Worm (Caenorhabditis elegans) whole organism, L1 larva: Measurements from ENCODE around the gene H04M03.12.

Source experiments
- C16A3.4 ChIP-seq: fragments of 150-350 bp; optimal IDR thresholded peaks from 2 replicates; lab custom pipeline; 2014; ENCODE audit warnings: missing biosample characterization, missing genetic modification characterization
- F16B12.6 ChIP-seq: fragments of 150-350 bp; optimal IDR thresholded peaks from 2 replicates; lab custom pipeline; 2014; ENCODE audit warnings: missing biosample characterization, missing genetic modification characterization
- aha-1 ChIP-seq: fragments of 150-350 bp; optimal IDR thresholded peaks from 2 replicates; lab custom pipeline; 2014; ENCODE audit warnings: missing biosample characterization, missing genetic modification characterization
- alr-1 ChIP-seq: fragments of 200-800 bp; sonication (Bioruptor generic); optimal IDR thresholded peaks from 2 replicates; lab custom pipeline; 2018; ENCODE audit warnings: borderline replicate concordance, mild to moderate bottlenecking, missing genetic modification characterization, missing compliant biosample characterization
- blmp-1 ChIP-seq: fragments of 150-350 bp; optimal IDR thresholded peaks from 2 replicates; lab custom pipeline; 2014; ENCODE audit warnings: missing biosample characterization, missing genetic modification characterization
- ceh-8 ChIP-seq: fragments of 200-800 bp; sonication (Bioruptor generic); optimal IDR thresholded peaks from 2 replicates; lab custom pipeline; 2018; ENCODE audit warnings: mild to moderate bottlenecking, missing genetic modification characterization, moderate library complexity, missing compliant biosample characterization
- ceh-90 ChIP-seq: sonication (generic microtip); optimal IDR thresholded peaks from 2 replicates; lab custom pipeline; 2016; ENCODE audit warnings: missing genetic modification characterization, missing compliant biosample characterization
- ces-1 ChIP-seq: fragments of 150-350 bp; optimal IDR thresholded peaks from 2 replicates; lab custom pipeline; 2014; ENCODE audit warnings: missing biosample characterization, missing genetic modification reagents, missing genetic modification characterization
- dsc-1 ChIP-seq: sonication (generic microtip); optimal IDR thresholded peaks from 2 replicates; lab custom pipeline; 2016; ENCODE audit warnings: mild to moderate bottlenecking, missing genetic modification characterization, missing compliant biosample characterization
- efl-1 ChIP-seq, 4 experiments: fragments of 150-350 bp; optimal IDR thresholded peaks in 3 of 4; peaks in 1 of 4; 1 replicate in 1 of 4; 2 replicates in 3 of 4; lab custom pipeline; 2014; ENCODE audit warnings: missing biosample characterization in 2 of 4, missing genetic modification characterization in 2 of 4, missing genetic modification reagents in 2 of 4
- egl-13 ChIP-seq: sonication (generic microtip); optimal IDR thresholded peaks from 2 replicates; lab custom pipeline; 2016; ENCODE audit warnings: missing genotype, missing genetic modification reagents, missing genetic modification characterization, missing compliant biosample characterization
- fkh-10 ChIP-seq: sonication (generic microtip); optimal IDR thresholded peaks from 2 replicates; lab custom pipeline; 2017; ENCODE audit warnings: missing biosample characterization, missing genetic modification reagents, missing genetic modification characterization
- fkh-4 ChIP-seq: sonication (generic microtip); optimal IDR thresholded peaks from 2 replicates; lab custom pipeline; 2016; ENCODE audit warnings: missing compliant biosample characterization, missing genetic modification characterization, borderline replicate concordance
- hpl-2 ChIP-seq: fragments of 150-350 bp; optimal IDR thresholded peaks from 2 replicates; lab custom pipeline; 2014; ENCODE audit warnings: missing biosample characterization, missing genetic modification reagents, missing genetic modification characterization
- irx-1 ChIP-seq: sonication (generic microtip); optimal IDR thresholded peaks from 2 replicates; lab custom pipeline; 2016; ENCODE audit warnings: missing genetic modification characterization, missing compliant biosample characterization
- jun-1 ChIP-seq: fragments of 150-350 bp; optimal IDR thresholded peaks from 2 replicates; lab custom pipeline; 2014; ENCODE audit warnings: missing biosample characterization, missing genetic modification reagents, missing genetic modification characterization
- lin-14 ChIP-seq: fragments of 200-800 bp; sonication (Bioruptor generic); optimal IDR thresholded peaks from 2 replicates; lab custom pipeline; 2018; ENCODE audit warnings: mild to moderate bottlenecking, missing genetic modification characterization, moderate library complexity, missing compliant biosample characterization
- mef-2 ChIP-seq: fragments of 150-350 bp; optimal IDR thresholded peaks from 2 replicates; lab custom pipeline; 2014; ENCODE audit warnings: missing biosample characterization, missing genetic modification characterization
- mep-1 ChIP-seq: fragments of 150-350 bp; optimal IDR thresholded peaks from 2 replicates; lab custom pipeline; 2014; ENCODE audit warnings: missing biosample characterization, missing genetic modification characterization
- nhr-11 ChIP-seq: fragments of 150-350 bp; optimal IDR thresholded peaks from 2 replicates; lab custom pipeline; 2014; ENCODE audit warnings: missing biosample characterization, missing genetic modification characterization
- nhr-19 ChIP-seq: fragments of 200-800 bp; sonication (Bioruptor generic); conservative IDR thresholded peaks from 2 replicates; pipeline ENCODE4 v1.3.6; 2022; ENCODE audit warnings: missing genetic modification characterization, missing compliant biosample characterization
- nhr-20 ChIP-seq: sonication (generic microtip); optimal IDR thresholded peaks from 2 replicates; lab custom pipeline; 2016; ENCODE audit warnings: mild to moderate bottlenecking, missing genetic modification characterization, missing compliant biosample characterization
- nhr-47 ChIP-seq: sonication (generic microtip); optimal IDR thresholded peaks from 2 replicates; lab custom pipeline; 2016; ENCODE audit warnings: mild to moderate bottlenecking, missing genetic modification characterization, moderate library complexity, missing compliant biosample characterization
- nhr-76 ChIP-seq: sonication (generic microtip); optimal IDR thresholded peaks from 2 replicates; lab custom pipeline; 2017; ENCODE audit warnings: missing biosample characterization, missing genetic modification characterization
- nhr-77 ChIP-seq: fragments of 150-350 bp; optimal IDR thresholded peaks from 2 replicates; lab custom pipeline; 2014; ENCODE audit warnings: missing biosample characterization, missing genetic modification characterization
- nhr-85 ChIP-seq: sonication (generic microtip); peaks from one replicate; lab custom pipeline; 2016; ENCODE audit warnings: missing genetic modification characterization, inconsistent platforms, missing compliant biosample characterization
- pqm-1 ChIP-seq: sonication (generic microtip); optimal IDR thresholded peaks from 3 replicates; lab custom pipeline; 2017; ENCODE audit warnings: missing biosample characterization, missing genetic modification characterization
- skn-1 ChIP-seq: fragments of 150-350 bp; optimal IDR thresholded peaks from 2 replicates; lab custom pipeline; 2014; ENCODE audit warnings: missing biosample characterization, missing genetic modification characterization
- swsn-7 ChIP-seq: sonication (generic microtip); optimal IDR thresholded peaks from 2 replicates; lab custom pipeline; 2016; ENCODE audit warnings: missing genetic modification characterization, missing compliant biosample characterization
- tlp-1 ChIP-seq: fragments of 150-350 bp; optimal IDR thresholded peaks from 2 replicates; lab custom pipeline; 2014; ENCODE audit warnings: missing biosample characterization, missing genetic modification characterization
- zip-4 ChIP-seq: fragments of 200-800 bp; sonication (Bioruptor generic); optimal IDR thresholded peaks from 2 replicates; lab custom pipeline; 2018; ENCODE audit warnings: mild to moderate bottlenecking, missing genetic modification characterization, moderate library complexity, missing compliant biosample characterization
- ztf-11 ChIP-seq, 2 experiments: sonication (generic microtip); optimal IDR thresholded peaks; 2 replicates each; lab custom pipeline; 2016 to 2017; ENCODE audit warnings: missing genetic modification characterization in 2 of 2, missing biosample characterization in 1 of 2, missing compliant biosample characterization in 1 of 2
- ztf-4 ChIP-seq: fragments of 150-350 bp; optimal IDR thresholded peaks from 2 replicates; lab custom pipeline; 2014; ENCODE audit warnings: missing biosample characterization, missing genetic modification characterization

Gene H04M03.12

DNA sequence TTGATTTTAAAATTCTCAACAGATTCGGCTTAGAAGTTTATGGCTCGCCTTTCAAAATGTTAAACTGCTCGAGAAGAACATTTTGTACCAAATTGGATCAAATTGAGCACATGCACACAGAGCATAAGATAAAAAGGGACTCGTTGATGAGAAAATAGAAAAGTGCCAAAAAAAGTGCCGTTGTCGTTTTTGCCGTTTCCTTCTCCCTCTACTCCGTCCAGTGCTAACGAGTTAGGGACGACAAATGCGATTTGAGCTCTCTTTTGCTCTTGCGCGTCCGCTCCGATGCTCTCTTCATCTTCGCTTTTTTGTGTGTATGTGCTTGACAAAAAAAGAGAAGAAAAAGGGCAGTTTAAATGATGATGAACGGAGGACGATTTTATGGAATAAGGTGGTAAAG is 12.0 kb upstream of the H04M03.12 start:
- TF ChIP-seq ces-1 (GFP tag; lab: Kevin White, UChicago), result peak; percentile 24
- peak; percentile 95 for TF ChIP-seq fkh-10 (GFP tag; lab: Kevin White, UChicago)
- TF ChIP-seq irx-1 (tag; lab: Kevin White, UChicago), result no peak
- no peak for TF ChIP-seq nhr-19
- peak; percentile 79 for TF ChIP-seq lin-14
- no peak for TF ChIP-seq efl-1 (optimal IDR thresholded peaks at IDR 0.05; lab: Kevin White, UChicago)
- peak in 1 of 2 experiments; percentile 44 for TF ChIP-seq efl-1 (GFP tag; optimal IDR thresholded peaks at IDR 0.05 in 1 of 2; lab: Kevin White, UChicago)

DNA sequence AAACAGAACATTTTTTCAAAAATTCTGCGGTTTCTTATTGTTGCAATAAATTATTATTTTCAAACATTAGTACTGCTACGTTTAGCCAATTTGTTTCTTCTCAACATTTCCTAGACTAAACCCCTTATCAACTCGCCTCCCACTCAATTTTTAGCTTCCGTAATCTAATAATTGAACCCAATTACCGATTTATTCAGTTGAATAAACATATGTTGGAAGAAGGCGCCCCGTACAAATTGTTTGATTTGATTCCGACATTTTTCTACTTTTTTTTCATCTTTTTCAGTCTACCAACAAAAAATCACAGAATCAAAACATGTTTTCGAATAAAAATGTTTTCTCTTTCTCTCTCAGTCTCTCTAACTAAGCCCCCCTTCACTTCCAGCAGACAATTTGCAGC is 425 bp downstream of the H04M03.12 start:
- TF ChIP-seq ceh-8 (GFP tag; lab: Kevin White, UChicago) (peak; percentile 68), dsc-1 (tag; lab: Kevin White, UChicago) (no peak), nhr-47 (tag; lab: Kevin White, UChicago) (peak; percentile 29), lin-14 (peak; percentile 51)

DNA sequence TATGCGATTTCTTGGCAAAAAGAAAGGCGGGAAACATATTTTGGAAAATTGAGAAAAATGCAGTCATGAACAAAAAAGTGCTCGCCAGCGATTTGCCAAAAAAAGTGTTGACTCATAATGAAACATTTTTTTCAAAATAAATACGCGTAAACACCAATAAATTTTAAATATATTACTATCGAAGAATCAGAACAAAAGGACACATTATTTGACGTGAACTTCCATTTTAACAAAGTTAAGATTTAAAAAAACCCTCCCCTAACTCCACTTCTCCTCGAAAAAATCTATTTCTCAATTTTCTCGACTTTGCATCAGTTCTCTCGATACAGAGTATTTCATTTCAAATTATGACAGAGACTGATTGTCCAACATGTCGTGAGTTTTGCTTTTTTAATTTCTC is 6.8 kb downstream of the H04M03.12 start, which contains the start of gene pck-3:
TSS of gene pck-3 (plus strand) at position 301 of the 400 bp plus-strand sequence.
- TF ChIP-seq nhr-47 (tag; lab: Kevin White, UChicago) (no peak), jun-1 (no peak), nhr-11 (tag; lab: Kevin White, UChicago) (no peak)

DNA sequence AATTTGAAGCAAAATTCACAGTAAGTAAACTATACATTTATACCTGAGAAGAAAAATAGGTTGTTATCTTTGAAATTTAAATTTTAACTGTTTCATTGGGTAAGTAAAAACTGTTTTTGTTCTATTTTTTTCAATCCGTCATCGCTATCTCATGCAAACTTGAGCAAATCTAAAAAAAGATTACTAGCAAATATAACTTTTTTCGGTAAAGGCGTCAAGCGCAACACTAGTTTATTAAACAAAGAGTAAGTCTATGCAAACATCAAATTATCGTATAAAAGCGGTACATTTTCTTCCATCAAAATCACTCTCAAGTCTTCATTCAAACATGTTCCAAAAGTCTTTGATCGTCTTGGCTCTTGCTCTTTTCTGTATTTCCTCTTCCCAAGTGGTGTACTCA is 8.0 kb downstream of the H04M03.12 start, which contains the start of gene nspb-6:
TSS of gene nspb-6 (plus strand) at position 301 of the 400 bp plus-strand sequence.
- no peak for TF ChIP-seq pqm-1 (tag; lab: Kevin White, UChicago)
- no peak for TF ChIP-seq mep-1
- TF ChIP-seq ztf-4 (tag; lab: Kevin White, UChicago), result no peak
- TF ChIP-seq egl-13, result no peak
- TF ChIP-seq nhr-76, result no peak
- TF ChIP-seq alr-1 (tag; lab: Kevin White, UChicago), result no peak
- no peak for TF ChIP-seq skn-1
- TF ChIP-seq swsn-7, result no peak

DNA sequence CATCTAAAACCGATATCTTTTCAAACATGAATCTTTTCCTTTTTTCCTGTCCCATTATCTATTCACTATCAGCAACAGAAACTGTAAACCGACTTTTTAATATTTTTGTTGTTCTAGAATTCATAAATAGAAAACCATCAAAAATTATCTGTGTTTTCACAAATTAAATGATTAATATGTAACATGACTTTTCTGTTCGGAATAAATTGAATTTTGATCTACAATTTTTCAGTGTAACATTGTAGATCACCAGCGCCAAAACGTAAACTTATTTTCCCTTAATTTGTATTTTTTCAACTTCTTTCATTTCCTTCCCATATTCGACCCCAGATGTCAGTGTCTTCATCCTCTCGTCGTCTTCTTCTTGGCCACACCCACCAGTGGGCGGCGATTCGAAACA is 11.9 kb downstream of the H04M03.12 start, which contains the start of gene H04M03.3:
TSS of gene H04M03.3 (plus strand) at position 301 of the 400 bp plus-strand sequence.
- TF ChIP-seq irx-1 (tag; lab: Kevin White, UChicago), result no peak

DNA sequence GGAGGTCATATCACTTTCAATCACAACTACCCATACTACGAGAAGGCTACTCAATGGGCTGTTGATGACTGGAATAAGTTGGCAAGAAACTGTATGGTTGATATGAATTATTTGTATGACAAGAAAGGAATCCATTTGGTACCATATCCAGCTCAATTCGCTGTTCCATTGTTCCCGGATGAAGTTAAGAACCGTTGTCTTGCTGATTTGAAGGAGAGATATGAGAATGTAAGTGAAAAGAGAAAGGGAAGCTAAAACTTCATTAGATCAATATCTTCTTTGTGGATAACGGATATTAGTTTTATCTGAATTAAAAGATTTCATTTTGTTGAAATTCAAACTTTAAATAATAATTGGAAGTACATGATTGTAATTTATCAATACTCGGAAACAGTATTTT is 16.6 kb downstream of the H04M03.12 start:
- TF ChIP-seq hpl-2 (no peak), blmp-1 (tag; lab: Kevin White, UChicago) (peak; percentile 55), efl-1 (optimal IDR thresholded peaks at IDR 0.05; lab: Kevin White, UChicago) (no peak), efl-1 (GFP tag; optimal IDR thresholded peaks at IDR 0.05 in 1 of 2; lab: Kevin White, UChicago) (peak in 1 of 2 experiments; percentile 63), nhr-20 (tag; lab: Kevin White, UChicago) (no peak), nhr-77 (tag; lab: Kevin White, UChicago) (no peak), ztf-11 (tag; optimal IDR thresholded peaks at IDR 0.05; lab: Kevin White, UChicago) (no peak)

DNA sequence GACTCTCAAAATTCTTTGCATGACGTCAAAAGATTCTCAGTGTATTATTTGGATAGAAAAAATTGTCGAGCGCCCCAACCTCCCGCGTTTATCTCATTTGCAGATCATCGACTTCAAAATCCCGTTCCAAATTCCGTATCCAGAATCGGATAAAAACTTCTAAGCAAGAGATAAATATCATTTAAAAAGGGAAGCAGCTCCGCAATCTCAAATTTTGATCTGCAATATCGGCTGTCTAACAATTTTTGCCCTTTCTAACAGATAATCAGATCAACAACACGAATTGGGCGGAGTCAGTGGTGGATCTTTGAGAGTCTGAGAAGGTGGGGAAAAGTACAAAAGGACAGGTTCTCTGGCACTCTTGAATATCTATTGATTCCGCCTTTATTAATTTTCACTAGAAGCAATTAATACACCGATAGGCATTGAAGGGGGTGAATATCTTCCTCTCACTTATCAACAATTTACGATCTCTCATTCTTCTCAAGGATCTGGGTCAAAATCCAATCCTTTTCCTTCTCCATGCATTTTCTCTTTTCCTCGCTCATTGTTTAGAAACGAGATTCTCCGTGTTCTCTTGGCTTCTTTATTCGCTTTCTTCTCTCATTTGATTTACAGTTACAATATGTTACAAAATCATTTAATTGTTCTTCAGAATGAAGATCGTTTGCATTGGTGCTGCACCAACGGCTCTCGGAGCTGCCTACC is 17.8 kb downstream of the H04M03.12 start, which contains the start of gene glf-1:
TSS of gene glf-1 (plus strand) at position 656 of the 708 bp plus-strand sequence.
- peak; percentile 91 for TF ChIP-seq blmp-1 (tag; lab: Kevin White, UChicago)
- no peak for TF ChIP-seq zip-4 (GFP tag; lab: Kevin White, UChicago)

DNA sequence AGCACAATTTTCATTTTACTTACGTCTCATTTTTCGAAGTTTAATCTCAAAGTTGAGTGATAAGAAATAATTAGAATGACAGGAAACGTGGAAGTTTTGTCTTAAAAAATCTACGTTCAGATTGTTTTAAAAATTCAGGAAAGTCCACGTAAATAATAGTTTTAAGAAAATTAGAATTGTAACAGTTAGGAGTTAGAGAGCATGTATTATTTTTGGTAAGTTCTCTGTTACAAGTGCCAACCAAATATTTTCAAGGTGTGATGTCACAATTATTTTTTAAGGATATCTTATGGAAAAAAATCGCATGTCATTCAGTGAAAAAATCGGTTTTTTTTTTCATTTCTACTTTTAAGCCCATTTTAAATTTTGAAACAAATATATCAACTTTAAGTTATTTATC is 18.7 kb downstream of the H04M03.12 start, which contains the start of gene H04M03.11:
TSS of gene H04M03.11 (minus strand) at position 101 of the 400 bp plus-strand sequence.
- TF ChIP-seq nhr-85 (no peak), F16B12.6 (no peak), tlp-1 (no peak), ceh-90 (tag; lab: Kevin White, UChicago) (no peak), skn-1 (no peak), aha-1 (tag; lab: Kevin White, UChicago) (no peak), C16A3.4 (tag; lab: Kevin White, UChicago) (no peak), mef-2 (tag; lab: Kevin White, UChicago) (no peak), fkh-4 (tag; lab: Kevin White, UChicago) (no peak), alr-1 (tag; lab: Kevin White, UChicago) (no peak)
